Fruit fly (Drosophila melanogaster) whole organism, pupa: ENCODE data around the gene CG34280.
A peak's percentile ranks its signal among the peaks of the same experiment; 100 is the strongest.

Source experiments
- CG10348 ChIP-seq: fragments of 200-800 bp; sonication (Bioruptor generic); IDR thresholded peaks from 2 replicates; pipeline ENCODE4 v1.3.6; 2022; ENCODE audit warnings: missing biosample characterization, missing genetic modification characterization
- CG12605 ChIP-seq: fragments of 200-800 bp; sonication (Bioruptor generic); IDR thresholded peaks from 2 replicates; pipeline ENCODE4 v1.3.6; 2022; ENCODE audit warnings: missing biosample characterization, missing genetic modification characterization
- CG13204 ChIP-seq: fragments of 200-800 bp; sonication (Bioruptor generic); optimal IDR thresholded peaks from 2 replicates; lab custom pipeline; 2018; ENCODE audit warnings: missing biosample characterization, mild to moderate bottlenecking, missing genetic modification characterization, moderate library complexity
- CG14655 ChIP-seq: fragments of 200-800 bp; sonication (Bioruptor generic); optimal IDR thresholded peaks from 3 replicates; lab custom pipeline; 2017; ENCODE audit warnings: mild to moderate bottlenecking, missing biosample characterization, missing genetic modification reagents, missing genetic modification characterization
- CG15710 ChIP-seq: fragments of 200-800 bp; sonication (Bioruptor generic); optimal IDR thresholded peaks from 2 replicates; lab custom pipeline; 2018; ENCODE audit warnings: missing biosample characterization, mild to moderate bottlenecking, missing genetic modification characterization, moderate library complexity
- CG17806 ChIP-seq: fragments of 200-800 bp; sonication (Bioruptor generic); optimal IDR thresholded peaks from 2 replicates; lab custom pipeline; 2018; ENCODE audit warnings: missing biosample characterization, mild to moderate bottlenecking, missing genetic modification characterization, moderate library complexity
- CG32121 ChIP-seq: fragments of 200-800 bp; sonication (Bioruptor generic); IDR thresholded peaks from 2 replicates; pipeline ENCODE4 v1.3.6; 2022; ENCODE audit warnings: missing biosample characterization, missing genetic modification characterization
- CG34367 ChIP-seq: fragments of 200-800 bp; sonication (Bioruptor generic); optimal IDR thresholded peaks from 2 replicates; lab custom pipeline; 2018; ENCODE audit warnings: missing biosample characterization, mild to moderate bottlenecking, missing genetic modification characterization
- CG4496 ChIP-seq: fragments of 200-800 bp; sonication (Bioruptor generic); IDR thresholded peaks from 3 replicates; pipeline ENCODE4 v1.3.6; 2022; ENCODE audit warnings: missing biosample characterization, missing genetic modification characterization
- CG8159 ChIP-seq: fragments of 200-800 bp; sonication (Bioruptor generic); optimal IDR thresholded peaks from 3 replicates; lab custom pipeline; 2018; ENCODE audit warnings: missing biosample characterization, mild to moderate bottlenecking, missing genetic modification characterization, moderate library complexity
- CG8301 ChIP-seq: fragments of 200-800 bp; sonication (Bioruptor generic); optimal IDR thresholded peaks from 2 replicates; lab custom pipeline; 2018; ENCODE audit warnings: missing biosample characterization, mild to moderate bottlenecking, missing genetic modification characterization
- CG9948 ChIP-seq: fragments of 200-800 bp; sonication (Bioruptor generic); optimal IDR thresholded peaks from 2 replicates; lab custom pipeline; 2018; ENCODE audit warnings: missing biosample characterization, mild to moderate bottlenecking, missing genetic modification characterization, moderate library complexity
- D1 ChIP-seq: fragments of 200-800 bp; sonication (Bioruptor generic); optimal IDR thresholded peaks from 2 replicates; lab custom pipeline; 2018; ENCODE audit warnings: missing biosample characterization, mild to moderate bottlenecking, missing genetic modification characterization, moderate library complexity
- EcR ChIP-seq: fragments of 200-800 bp; sonication (Bioruptor generic); optimal IDR thresholded peaks from 3 replicates; lab custom pipeline; 2019; ENCODE audit warnings: missing biosample characterization, missing genetic modification characterization, mild to moderate bottlenecking, moderate library complexity, missing genetic modification reagents
- Ets98B ChIP-seq: fragments of 200-800 bp; sonication (Bioruptor generic); IDR thresholded peaks from 2 replicates; pipeline ENCODE4 v1.3.6; 2022; ENCODE audit warnings: missing biosample characterization, missing genetic modification characterization
- Pif1A ChIP-seq: fragments of 200-800 bp; sonication (Bioruptor generic); optimal IDR thresholded peaks from 3 replicates; lab custom pipeline; 2016; ENCODE audit warnings: missing biosample characterization, missing genetic modification characterization
- Pif1B ChIP-seq: fragments of 200-800 bp; sonication (Bioruptor generic); optimal IDR thresholded peaks from 3 replicates; lab custom pipeline; 2016; ENCODE audit warnings: missing biosample characterization, missing genetic modification characterization
- Snoo ChIP-seq: fragments of 200-800 bp; sonication (Bioruptor generic); optimal IDR thresholded peaks from 3 replicates; lab custom pipeline; 2017; ENCODE audit warnings: missing biosample characterization, mild to moderate bottlenecking, missing genetic modification characterization, inconsistent platforms
- fd96Ca ChIP-seq: fragments of 200-800 bp; sonication (Bioruptor generic); IDR thresholded peaks from 3 replicates; pipeline ENCODE4 v1.3.6; 2022; ENCODE audit warnings: missing biosample characterization, missing genetic modification characterization
- gl ChIP-seq: fragments of 200-800 bp; sonication (Bioruptor generic); optimal IDR thresholded peaks from 2 replicates; lab custom pipeline; 2018; ENCODE audit warnings: missing biosample characterization, mild to moderate bottlenecking, missing genetic modification characterization
- rn ChIP-seq: fragments of 200-800 bp; sonication (Bioruptor generic); IDR thresholded peaks from 2 replicates; pipeline ENCODE4 v1.3.6; 2022; ENCODE audit warnings: missing biosample characterization, missing genetic modification characterization

CG34280 gene

dm6 chr3R:17377503-17377902 is 26.0 kb downstream of the CG34280 start:
- TF ChIP-seq EcR, result peak; percentile 90
- TF ChIP-seq Pif1B (GFP tag; lab: Kevin White, UChicago), result no peak
- no peak for TF ChIP-seq CG13204 (GFP tag; lab: Kevin White, UChicago)
- TF ChIP-seq Snoo (tag; lab: Kevin White, UChicago), result no peak
- no peak for TF ChIP-seq Ets98B (GFP tag; lab: Robert Waterston, UW)
- no peak for TF ChIP-seq CG8301 (tag; lab: Kevin White, UChicago)
- TF ChIP-seq CG4496 (GFP tag; lab: Robert Waterston, UW), result peak; percentile 50; the same call in 1 of the 3 replicates
- TF ChIP-seq CG32121 (GFP tag; lab: Robert Waterston, UW), result no peak
- TF ChIP-seq gl (tag; lab: Kevin White, UChicago), result no peak

- TF ChIP-seq CG14655 (peak; percentile 22), Ets98B (GFP tag; lab: Robert Waterston, UW) (no peak), CG12605 (GFP tag; lab: Robert Waterston, UW) (no peak), Pif1B (GFP tag; lab: Kevin White, UChicago) (no peak), Pif1A (GFP tag; lab: Kevin White, UChicago) (peak; percentile 11), CG8301 (tag; lab: Kevin White, UChicago) (peak; percentile 22), CG8159 (tag; lab: Kevin White, UChicago) (peak; percentile 34), gl (tag; lab: Kevin White, UChicago) (no peak), CG10348 (GFP tag; lab: Robert Waterston, UW) (no peak), D1 (no peak), CG4496 (GFP tag; lab: Robert Waterston, UW) (peak; percentile 35; the same call in 1 of the 3 replicates), CG32121 (GFP tag; lab: Robert Waterston, UW) (peak; percentile 34; the same call in 1 of the 2 replicates), CG9948 (tag; lab: Kevin White, UChicago) (no peak), Snoo (tag; lab: Kevin White, UChicago) (no peak), CG34367 (tag; lab: Kevin White, UChicago) (no peak), fd96Ca (GFP tag; lab: Robert Waterston, UW) (peak; percentile 35; the same call in 1 of the 3 replicates), CG15710 (tag; lab: Kevin White, UChicago) (peak; percentile 8), rn (GFP tag; lab: Robert Waterston, UW) (no peak), CG13204 (GFP tag; lab: Kevin White, UChicago) (no peak), CG17806 (tag; lab: Kevin White, UChicago) (no peak), EcR (no peak)
- TF ChIP-seq, all 21 proteins: peak for 8
These were observed 32.4 kb downstream of the CG34280 start for dm6 chr3R:17371094-17371493.

- TF ChIP-seq CG4496 (GFP tag; lab: Robert Waterston, UW) (no peak), Snoo (tag; lab: Kevin White, UChicago) (no peak), CG15710 (tag; lab: Kevin White, UChicago) (no peak), CG14655 (no peak), CG8301 (tag; lab: Kevin White, UChicago) (no peak), Pif1B (GFP tag; lab: Kevin White, UChicago) (no peak), CG32121 (GFP tag; lab: Robert Waterston, UW) (no peak), gl (tag; lab: Kevin White, UChicago) (no peak), CG12605 (GFP tag; lab: Robert Waterston, UW) (no peak), CG10348 (GFP tag; lab: Robert Waterston, UW) (no peak), EcR (no peak), CG34367 (tag; lab: Kevin White, UChicago) (no peak), CG9948 (tag; lab: Kevin White, UChicago) (no peak), CG17806 (tag; lab: Kevin White, UChicago) (no peak)
These were observed 37.5 kb downstream of the CG34280 start, which contains the start of gene beat-IIa for dm6 chr3R:17366023-17366422. Gene beat-IIa (minus strand): TSS chr3R:17366119.

dm6 chr3R:17359370-17359769 is 44.1 kb downstream of the CG34280 start:
- TF ChIP-seq EcR (no peak), CG34367 (tag; lab: Kevin White, UChicago) (no peak), CG8301 (tag; lab: Kevin White, UChicago) (no peak), CG4496 (GFP tag; lab: Robert Waterston, UW) (no peak), fd96Ca (GFP tag; lab: Robert Waterston, UW) (no peak), CG10348 (GFP tag; lab: Robert Waterston, UW) (no peak), CG14655 (no peak), Pif1B (GFP tag; lab: Kevin White, UChicago) (no peak), D1 (no peak), CG15710 (tag; lab: Kevin White, UChicago) (no peak), CG13204 (GFP tag; lab: Kevin White, UChicago) (no peak), gl (tag; lab: Kevin White, UChicago) (no peak), CG32121 (GFP tag; lab: Robert Waterston, UW) (no peak), Ets98B (GFP tag; lab: Robert Waterston, UW) (no peak), Pif1A (GFP tag; lab: Kevin White, UChicago) (no peak), CG9948 (tag; lab: Kevin White, UChicago) (no peak)
